Fruit fly (Drosophila melanogaster) whole organism, embryonic: ENCODE measurements around the gene CG34256.
A peak's percentile ranks its signal among the peaks of the same experiment; 100 is the strongest.

ENCODE experiments used
- Bteb2 ChIP-seq: fragments of 200-800 bp; sonication (Bioruptor generic); optimal IDR thresholded peaks from 2 replicates; lab custom pipeline; 2016; ENCODE audit warnings: missing biosample characterization, missing genetic modification characterization
- CG1024 ChIP-seq: fragments of 200-800 bp; sonication (Bioruptor generic); IDR thresholded peaks from 2 replicates; pipeline ENCODE4 v1.3.6; 2022; ENCODE audit warnings: missing biosample characterization, missing genetic modification characterization
- CG11695 ChIP-seq: fragments of 200-800 bp; sonication (Bioruptor generic); IDR thresholded peaks from 3 replicates; pipeline ENCODE4 v1.3.6; 2022; ENCODE audit warnings: missing biosample characterization, missing genetic modification characterization
- CG12219 ChIP-seq: fragments of 200-800 bp; sonication (Bioruptor generic); optimal IDR thresholded peaks from 3 replicates; lab custom pipeline; 2018; ENCODE audit warnings: missing biosample characterization, mild to moderate bottlenecking, missing genetic modification characterization
- CG12236 ChIP-seq: fragments of 200-800 bp; sonication (Bioruptor generic); optimal IDR thresholded peaks from 2 replicates; lab custom pipeline; 2016; ENCODE audit warnings: missing biosample characterization, missing genetic modification characterization
- CG15011 ChIP-seq: fragments of 200-800 bp; sonication (Bioruptor generic); optimal IDR thresholded peaks from 3 replicates; lab custom pipeline; 2018; ENCODE audit warnings: missing biosample characterization, mild to moderate bottlenecking, missing genetic modification characterization
- CG15269 ChIP-seq: fragments of 200-800 bp; sonication (Bioruptor generic); optimal IDR thresholded peaks from 2 replicates; lab custom pipeline; 2018; ENCODE audit warnings: missing biosample characterization, mild to moderate bottlenecking, missing genetic modification characterization, moderate library complexity
- CG16863 ChIP-seq: fragments of 200-800 bp; sonication (Bioruptor generic); optimal IDR thresholded peaks from 3 replicates; lab custom pipeline; 2016; ENCODE audit warnings: missing biosample characterization, missing genetic modification characterization
- CG18599 ChIP-seq: fragments of 200-800 bp; sonication (Bioruptor generic); optimal IDR thresholded peaks from 3 replicates; lab custom pipeline; 2017; ENCODE audit warnings: missing biosample characterization, missing genetic modification characterization, mild to moderate bottlenecking, moderate library complexity, missing genetic modification reagents
- CG2712 ChIP-seq: fragments of 200-800 bp; optimal IDR thresholded peaks from 3 replicates; lab custom pipeline; 2019; ENCODE audit warnings: missing biosample characterization, mild to moderate bottlenecking, missing genetic modification characterization, moderate library complexity
- CG3726 ChIP-seq: fragments of 200-800 bp; sonication (Bioruptor generic); IDR thresholded peaks from 3 replicates; pipeline ENCODE4, ENCODE4 v1.3.6; 2022; ENCODE audit warnings: missing biosample characterization, missing genetic modification characterization
- CG3838 ChIP-seq: fragments of 200-800 bp; sonication (Bioruptor generic); optimal IDR thresholded peaks from 3 replicates; lab custom pipeline; 2016; ENCODE audit warnings: missing biosample characterization, missing genetic modification characterization
- CG3847 ChIP-seq: fragments of 200-800 bp; sonication (Bioruptor generic); IDR thresholded peaks from 2 replicates; pipeline ENCODE4 v1.3.6; 2022; ENCODE audit warnings: missing biosample characterization, missing genetic modification characterization
- CG4424 ChIP-seq: fragments of 200-800 bp; sonication (Bioruptor generic); optimal IDR thresholded peaks from 3 replicates; lab custom pipeline; 2016; ENCODE audit warnings: missing biosample characterization, missing genetic modification characterization
- CG4854 ChIP-seq: fragments of 200-800 bp; sonication (Bioruptor generic); optimal IDR thresholded peaks from 2 replicates; lab custom pipeline; 2016; ENCODE audit warnings: missing biosample characterization, missing genetic modification characterization, inconsistent platforms
- CG6813 ChIP-seq: fragments of 200-800 bp; sonication (Bioruptor generic); optimal IDR thresholded peaks from 2 replicates; lab custom pipeline; 2017; ENCODE audit warnings: missing biosample characterization, missing genetic modification characterization, mild to moderate bottlenecking, moderate library complexity, missing genetic modification reagents
- CG8089 ChIP-seq: fragments of 200-800 bp; sonication (Bioruptor generic); optimal IDR thresholded peaks from 3 replicates; lab custom pipeline; 2016; ENCODE audit warnings: missing biosample characterization, missing genetic modification characterization
- CG9437 ChIP-seq: fragments of 200-800 bp; sonication (Bioruptor generic); optimal IDR thresholded peaks from 2 replicates; lab custom pipeline; 2018; ENCODE audit warnings: missing biosample characterization, mild to moderate bottlenecking, missing genetic modification characterization
- D19A ChIP-seq: fragments of 200-800 bp; optimal IDR thresholded peaks from 3 replicates; lab custom pipeline; 2019; ENCODE audit warnings: missing biosample characterization, mild to moderate bottlenecking, missing genetic modification characterization, moderate library complexity
- ERR ChIP-seq: fragments of 200-800 bp; sonication (Bioruptor generic); optimal IDR thresholded peaks from 2 replicates; lab custom pipeline; 2016; ENCODE audit warnings: missing biosample characterization, missing genetic modification characterization
- Elba2 ChIP-seq: fragments of 200-800 bp; sonication (Bioruptor generic); optimal IDR thresholded peaks from 3 replicates; lab custom pipeline; 2016; ENCODE audit warnings: missing biosample characterization, missing genetic modification characterization
- Ets65A ChIP-seq: fragments of 200-800 bp; sonication (Bioruptor generic); peaks from one replicate; lab custom pipeline; 2016; ENCODE audit warnings: missing biosample characterization, missing genetic modification characterization
- Fer3 ChIP-seq: fragments of 200-800 bp; sonication (Bioruptor generic); optimal IDR thresholded peaks from 2 replicates; lab custom pipeline; 2018; ENCODE audit warnings: missing biosample characterization, mild to moderate bottlenecking, missing genetic modification characterization, moderate library complexity
- Hand ChIP-seq: fragments of 200-800 bp; sonication (Bioruptor generic); optimal IDR thresholded peaks from 2 replicates; lab custom pipeline; 2017; ENCODE audit warnings: mild to moderate bottlenecking, missing biosample characterization, missing genetic modification reagents, missing genetic modification characterization
- Hey ChIP-seq: fragments of 200-800 bp; sonication (Bioruptor generic); optimal IDR thresholded peaks from 3 replicates; lab custom pipeline; 2018; ENCODE audit warnings: missing biosample characterization, mild to moderate bottlenecking, missing genetic modification characterization
- HmgZ ChIP-seq: fragments of 200-800 bp; sonication (Bioruptor generic); optimal IDR thresholded peaks from 2 replicates; lab custom pipeline; 2018; ENCODE audit warnings: missing biosample characterization, mild to moderate bottlenecking, missing genetic modification characterization
- Hsf ChIP-seq: fragments of 200-800 bp; sonication (Bioruptor generic); optimal IDR thresholded peaks from 3 replicates; lab custom pipeline; 2016; ENCODE audit warnings: missing biosample characterization, missing genetic modification characterization
- Kr ChIP-seq: fragments of 200-800 bp; sonication (Bioruptor generic); optimal IDR thresholded peaks from 2 replicates; lab custom pipeline; 2017; ENCODE audit warnings: missing biosample characterization, mild to moderate bottlenecking, missing genetic modification characterization
- Opbp ChIP-seq: fragments of 200-800 bp; sonication (Bioruptor generic); IDR thresholded peaks from 3 replicates; pipeline ENCODE4 v1.3.6; 2022; ENCODE audit warnings: missing biosample characterization, missing genetic modification characterization; ENCODE audit not compliant: partially characterized antibody
- Rfx ChIP-seq: fragments of 200-800 bp; sonication (Bioruptor generic); IDR thresholded peaks from 2 replicates; pipeline ENCODE4 v1.3.6; 2022; ENCODE audit warnings: missing biosample characterization, missing genetic modification characterization
- ase ChIP-seq: fragments of 200-800 bp; sonication (Bioruptor generic); IDR thresholded peaks from 3 replicates; pipeline ENCODE4 v1.3.6; 2022; ENCODE audit warnings: missing biosample characterization, missing genetic modification characterization
- cad ChIP-seq: fragments of >200 bp; optimal IDR thresholded peaks from 2 replicates; lab custom pipeline; 2017; ENCODE audit warnings: missing biosample characterization, missing genetic modification characterization
- cas ChIP-seq: fragments of 200-800 bp; sonication (Bioruptor generic); IDR thresholded peaks from 2 replicates; pipeline ENCODE4 v1.3.6; 2022; ENCODE audit warnings: missing biosample characterization, missing genetic modification characterization
- chm ChIP-seq: fragments of 200-800 bp; sonication (Bioruptor generic); IDR thresholded peaks from 2 replicates; pipeline ENCODE4 v1.3.6; 2022; ENCODE audit warnings: missing biosample characterization, missing genetic modification characterization
- crc ChIP-seq: fragments of 200-800 bp; sonication (Bioruptor generic); optimal IDR thresholded peaks from 2 replicates; lab custom pipeline; 2016; ENCODE audit warnings: missing biosample characterization, missing genetic modification characterization
- ham ChIP-seq: fragments of 200-800 bp; sonication (Bioruptor generic); IDR thresholded peaks from 2 replicates; pipeline ENCODE4 v1.3.6; 2022; ENCODE audit warnings: missing biosample characterization, missing genetic modification characterization
- hb ChIP-seq: fragments of 200-800 bp; sonication (Bioruptor generic); IDR thresholded peaks from 3 replicates; pipeline ENCODE4 v1.3.6; 2022; ENCODE audit warnings: missing biosample characterization, missing genetic modification characterization; ENCODE audit not compliant: partially characterized antibody
- ind ChIP-seq: fragments of 200-800 bp; sonication (Bioruptor generic); optimal IDR thresholded peaks from 3 replicates; lab custom pipeline; 2016; ENCODE audit warnings: missing biosample characterization, missing genetic modification characterization
- inv ChIP-seq: fragments of 200-800 bp; sonication (Bioruptor generic); IDR thresholded peaks from 2 replicates; pipeline ENCODE4 v1.3.6; 2022; ENCODE audit warnings: missing biosample characterization, missing genetic modification characterization; ENCODE audit not compliant: partially characterized antibody
- kni ChIP-seq: fragments of 200-800 bp; sonication (Bioruptor generic); optimal IDR thresholded peaks from 3 replicates; lab custom pipeline; 2017; ENCODE audit warnings: mild to moderate bottlenecking, missing biosample characterization, missing genetic modification reagents, missing genetic modification characterization
- p53 ChIP-seq: fragments of 200-800 bp; sonication (Bioruptor generic); optimal IDR thresholded peaks from 2 replicates; lab custom pipeline; 2016; ENCODE audit warnings: missing biosample characterization, missing genetic modification characterization
- pan ChIP-seq, 4 experiments: fragments of >200 bp in 3 of 4; fragments of 200-800 bp in 1 of 4; sonication (Bioruptor generic) in 1 of 4; optimal IDR thresholded peaks in 3 of 4; IDR thresholded peaks in 1 of 4; 2 replicates each; pipeline versions ENCODE4 v1.3.6 to Lab custom; 2017 to 2022; ENCODE audit warnings: missing biosample characterization in 2 of 4, missing genetic modification characterization in 2 of 4, mixed read lengths in 1 of 4
- pho ChIP-seq: fragments of 200-800 bp; sonication (Bioruptor generic); optimal IDR thresholded peaks from 2 replicates; lab custom pipeline; 2016; ENCODE audit warnings: missing biosample characterization, missing genetic modification characterization
- pita ChIP-seq: fragments of 200-800 bp; sonication (Bioruptor generic); optimal IDR thresholded peaks from 2 replicates; lab custom pipeline; 2017; ENCODE audit warnings: missing biosample characterization, mild to moderate bottlenecking, missing genetic modification characterization
- row ChIP-seq: fragments of 200-800 bp; sonication (Bioruptor generic); IDR thresholded peaks from 3 replicates; pipeline ENCODE4 v1.3.6; 2022; ENCODE audit warnings: missing biosample characterization, missing genetic modification characterization
- salm ChIP-seq: fragments of 200-800 bp; sonication (Bioruptor generic); optimal IDR thresholded peaks from 2 replicates; lab custom pipeline; 2018; ENCODE audit warnings: missing biosample characterization, mild to moderate bottlenecking, missing genetic modification characterization
- sisA ChIP-seq: fragments of 200-800 bp; sonication (Bioruptor generic); IDR thresholded peaks from 2 replicates; pipeline ENCODE4 v1.3.6; 2022; ENCODE audit warnings: missing biosample characterization, missing genetic modification characterization
- tap ChIP-seq: fragments of 200-800 bp; optimal IDR thresholded peaks from 3 replicates; lab custom pipeline; 2019; ENCODE audit warnings: missing biosample characterization, mild to moderate bottlenecking, missing genetic modification characterization, moderate library complexity
- vnd ChIP-seq: fragments of 200-800 bp; sonication (Bioruptor generic); IDR thresholded peaks from 3 replicates; pipeline ENCODE4 v1.3.6; 2022; ENCODE audit warnings: missing biosample characterization, missing genetic modification characterization; ENCODE audit not compliant: partially characterized antibody

The CG34256 gene

DNA sequence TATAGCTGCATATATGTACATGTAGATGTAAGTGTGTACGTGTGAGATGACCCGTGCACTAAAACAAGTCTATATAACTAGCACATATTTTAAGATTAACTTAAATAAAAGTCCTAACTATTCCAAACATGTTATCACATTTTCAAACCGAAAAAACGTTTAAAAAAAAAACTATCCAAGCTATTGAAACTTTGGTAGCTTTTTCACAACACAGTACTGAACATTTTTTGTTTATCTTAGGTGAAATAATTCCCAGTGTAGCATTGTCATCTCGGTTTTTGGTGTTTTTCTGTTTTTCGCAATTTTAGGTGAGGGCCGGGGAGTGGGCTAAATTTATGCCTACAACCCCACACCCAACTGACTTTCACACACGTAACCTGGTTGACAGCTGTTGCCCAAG is 37.6 kb upstream of the CG34256 start (continued):
- TF ChIP-seq CG4854 (GFP tag; lab: Kevin White, UChicago) (no peak), vnd (no peak)

DNA sequence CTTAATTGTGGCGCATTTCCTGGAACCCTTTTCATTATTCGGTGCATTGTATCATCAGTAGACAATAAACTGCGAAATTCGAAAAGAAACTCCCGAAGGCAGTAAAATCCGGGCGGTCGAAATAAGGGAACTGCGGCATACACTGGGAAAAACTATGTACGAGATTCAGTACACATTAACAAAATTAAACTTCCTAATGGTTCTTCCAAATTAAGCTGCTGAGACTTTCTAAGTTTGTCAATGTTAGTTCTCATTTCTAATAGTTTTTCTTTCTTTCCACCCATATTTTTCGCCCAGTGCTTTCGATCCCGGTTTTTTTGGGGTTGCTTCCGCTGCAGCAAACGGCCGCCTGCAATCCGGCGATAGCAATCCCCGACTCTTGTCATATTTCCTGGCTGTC is 35.2 kb upstream of the CG34256 start:
- TF ChIP-seq CG2712 (tag; lab: Kevin White, UChicago): peak; percentile 90
- TF ChIP-seq CG18599 (GFP tag; lab: Kevin White, UChicago): no peak
- peak; percentile 18 for TF ChIP-seq ERR (GFP tag; lab: Kevin White, UChicago)
- no peak for TF ChIP-seq kni (GFP tag; lab: Kevin White, UChicago)
- peak; percentile 63 for TF ChIP-seq Fer3 (tag; lab: Kevin White, UChicago)
- no peak for TF ChIP-seq cas (GFP tag; lab: Robert Waterston, UW)
- no peak for TF ChIP-seq Opbp (GFP tag; lab: Robert Waterston, UW)
- TF ChIP-seq Hsf (GFP tag; lab: Kevin White, UChicago): peak; percentile 82
- no peak for TF ChIP-seq salm (tag; lab: Kevin White, UChicago)
- peak; percentile 96 for TF ChIP-seq Ets65A (GFP tag; lab: Kevin White, UChicago)
- TF ChIP-seq pho: peak; percentile 34
- peak; percentile 90 for TF ChIP-seq chm (GFP tag; lab: Robert Waterston, UW)
- TF ChIP-seq CG4424: peak; percentile 88
- TF ChIP-seq Elba2 (GFP tag; lab: Kevin White, UChicago): no peak
- TF ChIP-seq p53 (GFP tag; lab: Kevin White, UChicago): no peak
- TF ChIP-seq hb (GFP tag; lab: Robert Waterston, UW): no peak
- peak; percentile 64 for TF ChIP-seq CG8089 (GFP tag; lab: Kevin White, UChicago)
- peak; percentile 64 for TF ChIP-seq Rfx (GFP tag; lab: Robert Waterston, UW)
- TF ChIP-seq sisA (GFP tag; lab: Robert Waterston, UW): peak; percentile 64
- no peak for TF ChIP-seq Hey
- TF ChIP-seq ind (GFP tag; lab: Kevin White, UChicago): peak; percentile 71
- peak; percentile 18 for TF ChIP-seq crc (GFP tag; lab: Kevin White, UChicago)
- TF ChIP-seq CG11695: peak; percentile 83; the same call in 2 of the 3 replicates
- TF ChIP-seq CG15011 (GFP tag; lab: Kevin White, UChicago): peak; percentile 43
- TF ChIP-seq ase (GFP tag; lab: Robert Waterston, UW): peak; percentile 79
- no peak for TF ChIP-seq inv (GFP tag; lab: Robert Waterston, UW)
- peak; percentile 83 for TF ChIP-seq CG16863 (GFP tag; lab: Kevin White, UChicago)
- TF ChIP-seq Hand (GFP tag; lab: Kevin White, UChicago): no peak
- no peak for TF ChIP-seq tap (tag; lab: Kevin White, UChicago)
- peak; percentile 66; the same call in 1 of the 3 replicates for TF ChIP-seq CG3726 (GFP tag; lab: Robert Waterston, UW)
- peak; percentile 39; the same call in 1 of the 2 replicates for TF ChIP-seq CG3847 (GFP tag; lab: Robert Waterston, UW)
- no peak for TF ChIP-seq ham (GFP tag; lab: Robert Waterston, UW)
- TF ChIP-seq CG9437 (GFP tag; lab: Kevin White, UChicago): peak; percentile 55
- peak; percentile 51 for TF ChIP-seq HmgZ
- no peak for TF ChIP-seq Kr
- TF ChIP-seq CG15269 (tag; lab: Kevin White, UChicago): peak; percentile 75
- peak; percentile 31 for TF ChIP-seq CG3838
- TF ChIP-seq CG1024 (GFP tag; lab: Robert Waterston, UW): peak; percentile 38; the same call in 1 of the 2 replicates
- no peak for TF ChIP-seq cad (GFP tag; lab: Kevin White, UChicago)
- TF ChIP-seq CG12219: peak; percentile 77
- TF ChIP-seq CG6813: peak; percentile 73
- peak; percentile 81 for TF ChIP-seq D19A (tag; lab: Kevin White, UChicago)
- TF ChIP-seq Bteb2 (GFP tag; lab: Kevin White, UChicago): peak; percentile 34
- TF ChIP-seq pan (optimal IDR thresholded peaks at IDR 0.05; lab: Kevin White, UChicago): no peak
- TF ChIP-seq pan (GFP tag; optimal IDR thresholded peaks at IDR 0.05 in 1 of 2, IDR thresholded peaks at IDR 0.05 in 1 of 2): peak in 1 of 2 experiments; percentile 84
- TF ChIP-seq CG12236: peak; percentile 53
- peak; percentile 85 for TF ChIP-seq row (GFP tag; lab: Robert Waterston, UW)
- no peak for TF ChIP-seq pita (GFP tag; lab: Kevin White, UChicago)
